Fruit fly (Drosophila melanogaster) whole organism, embryonic: ENCODE data around the gene CG17124.

Experiments used
- Atf6 ChIP-seq: fragments of 200-800 bp; sonication (Bioruptor generic); IDR thresholded peaks from 2 replicates; pipeline ENCODE4 v1.3.6; 2022; ENCODE audit warnings: missing biosample characterization, missing genetic modification characterization
- Bdp1 ChIP-seq: fragments of 200-800 bp; sonication (Bioruptor generic); optimal IDR thresholded peaks from 3 replicates; lab custom pipeline; 2016; ENCODE audit warnings: missing biosample characterization, missing genetic modification characterization
- CG10274 ChIP-seq: fragments of 200-800 bp; sonication (Bioruptor generic); optimal IDR thresholded peaks from 3 replicates; lab custom pipeline; 2017; ENCODE audit warnings: missing biosample characterization, mild to moderate bottlenecking, missing genetic modification characterization
- CG11398 ChIP-seq: fragments of 200-800 bp; sonication (Bioruptor generic); optimal IDR thresholded peaks from 2 replicates; lab custom pipeline; 2016; ENCODE audit warnings: missing biosample characterization, missing genetic modification characterization
- CG11560 ChIP-seq: fragments of 200-800 bp; sonication (Bioruptor generic); IDR thresholded peaks from 3 replicates; pipeline ENCODE4 v1.3.6; 2022; ENCODE audit warnings: missing biosample characterization, missing genetic modification characterization
- CG11696 ChIP-seq: fragments of 200-800 bp; sonication (Bioruptor generic); IDR thresholded peaks from 2 replicates; pipeline ENCODE4 v1.3.6; 2022; ENCODE audit warnings: missing biosample characterization, missing genetic modification characterization
- CG11723 ChIP-seq: fragments of 200-800 bp; sonication (Bioruptor generic); optimal IDR thresholded peaks from 2 replicates; lab custom pipeline; 2017; ENCODE audit warnings: missing biosample characterization, mild to moderate bottlenecking, missing genetic modification characterization
- CG13296 ChIP-seq: fragments of 200-800 bp; sonication (Bioruptor generic); optimal IDR thresholded peaks from 3 replicates; lab custom pipeline; 2018; ENCODE audit warnings: missing biosample characterization, mild to moderate bottlenecking, missing genetic modification characterization
- CG15011 ChIP-seq: fragments of 200-800 bp; sonication (Bioruptor generic); optimal IDR thresholded peaks from 3 replicates; lab custom pipeline; 2018; ENCODE audit warnings: missing biosample characterization, mild to moderate bottlenecking, missing genetic modification characterization
- CG1647 ChIP-seq: fragments of 200-800 bp; sonication (Bioruptor generic); optimal IDR thresholded peaks from 3 replicates; lab custom pipeline; 2016; ENCODE audit warnings: missing biosample characterization, missing genetic modification characterization
- CG17328 ChIP-seq: fragments of 200-800 bp; sonication (Bioruptor generic); IDR thresholded peaks from 2 replicates; pipeline ENCODE4 v1.3.6; 2022; ENCODE audit warnings: missing biosample characterization, missing genetic modification characterization
- CG18619 ChIP-seq: fragments of 200-800 bp; sonication (Bioruptor generic); optimal IDR thresholded peaks from 3 replicates; lab custom pipeline; 2017; ENCODE audit warnings: missing biosample characterization, mild to moderate bottlenecking, missing genetic modification characterization
- CG31388 ChIP-seq: fragments of 200-800 bp; sonication (Bioruptor generic); optimal IDR thresholded peaks from 2 replicates; lab custom pipeline; 2016; ENCODE audit warnings: missing biosample characterization, missing genetic modification characterization
- CG33213 ChIP-seq: fragments of 200-800 bp; sonication (Bioruptor generic); optimal IDR thresholded peaks from 3 replicates; lab custom pipeline; 2016; ENCODE audit warnings: missing biosample characterization, missing genetic modification characterization
- CG3407 ChIP-seq: fragments of 200-800 bp; sonication (Bioruptor generic); optimal IDR thresholded peaks from 2 replicates; lab custom pipeline; 2018; ENCODE audit warnings: missing biosample characterization, mild to moderate bottlenecking, missing genetic modification characterization
- CG43689 ChIP-seq: fragments of 200-800 bp; sonication (Bioruptor generic); IDR thresholded peaks from 2 replicates; pipeline ENCODE4 v1.3.6; 2022; ENCODE audit warnings: missing biosample characterization, missing genetic modification characterization
- CG5245 ChIP-seq: fragments of 200-800 bp; sonication (Bioruptor generic); optimal IDR thresholded peaks from 3 replicates; lab custom pipeline; 2016; ENCODE audit warnings: missing biosample characterization, missing genetic modification characterization
- CG6654 ChIP-seq: fragments of 200-800 bp; sonication (Bioruptor generic); optimal IDR thresholded peaks from 2 replicates; lab custom pipeline; 2017; ENCODE audit warnings: missing biosample characterization, mild to moderate bottlenecking, missing genetic modification characterization
- CG7987 ChIP-seq: fragments of 200-800 bp; sonication (Bioruptor generic); optimal IDR thresholded peaks from 2 replicates; lab custom pipeline; 2018; ENCODE audit warnings: missing biosample characterization, mild to moderate bottlenecking, missing genetic modification characterization, moderate library complexity
- Dip2 ChIP-seq: fragments of 200-800 bp; sonication (Bioruptor generic); IDR thresholded peaks from 2 replicates; pipeline ENCODE4 v1.3.6; 2022; ENCODE audit warnings: missing biosample characterization, missing genetic modification characterization
- E2f2 ChIP-seq: fragments of 200-800 bp; sonication (Bioruptor generic); IDR thresholded peaks from 2 replicates; pipeline ENCODE4 v1.3.6; 2022; ENCODE audit warnings: missing biosample characterization, missing genetic modification characterization
- Gug ChIP-seq: fragments of 200-800 bp; sonication (Bioruptor generic); IDR thresholded peaks from 4 replicates; pipeline ENCODE4 v1.3.6; 2022; ENCODE audit warnings: missing biosample characterization, missing genetic modification characterization
- HmgD ChIP-seq: fragments of 200-800 bp; sonication (Bioruptor generic); optimal IDR thresholded peaks from 3 replicates; lab custom pipeline; 2016; ENCODE audit warnings: missing biosample characterization, missing genetic modification characterization
- Mad ChIP-seq: fragments of 200-800 bp; sonication (Bioruptor generic); optimal IDR thresholded peaks from 2 replicates; lab custom pipeline; 2016; ENCODE audit warnings: missing biosample characterization, missing genetic modification characterization
- Meics ChIP-seq: fragments of 200-800 bp; sonication (Bioruptor generic); optimal IDR thresholded peaks from 2 replicates; lab custom pipeline; 2017; ENCODE audit warnings: missing biosample characterization, mild to moderate bottlenecking, missing genetic modification characterization
- Ptx1 ChIP-seq: fragments of 200-800 bp; sonication (Bioruptor generic); IDR thresholded peaks from 2 replicates; pipeline ENCODE4 v1.3.6; 2022; ENCODE audit warnings: missing biosample characterization, missing genetic modification characterization
- Spps ChIP-seq: fragments of 200-800 bp; sonication (Bioruptor generic); optimal IDR thresholded peaks from 2 replicates; lab custom pipeline; 2018; ENCODE audit warnings: missing biosample characterization, mild to moderate bottlenecking, missing genetic modification characterization
- TFAM ChIP-seq: fragments of 200-800 bp; sonication (Bioruptor generic); optimal IDR thresholded peaks from 2 replicates; lab custom pipeline; 2017; ENCODE audit warnings: missing biosample characterization, missing genetic modification characterization, inconsistent platforms
- caup ChIP-seq: fragments of 200-800 bp; sonication (Bioruptor generic); optimal IDR thresholded peaks from 3 replicates; lab custom pipeline; 2017; ENCODE audit warnings: missing biosample characterization, mild to moderate bottlenecking, missing genetic modification characterization, moderate library complexity; ENCODE audit not compliant: severe bottlenecking
- cwo ChIP-seq: fragments of 200-800 bp; sonication (Bioruptor generic); optimal IDR thresholded peaks from 3 replicates; lab custom pipeline; 2017; ENCODE audit warnings: missing biosample characterization, missing genetic modification characterization, mild to moderate bottlenecking, moderate library complexity, missing genetic modification reagents
- danr ChIP-seq: fragments of 200-800 bp; sonication (Bioruptor generic); IDR thresholded peaks from 2 replicates; pipeline ENCODE4 v1.3.6; 2022; ENCODE audit warnings: missing biosample characterization, missing genetic modification characterization
- dmrt11E ChIP-seq: fragments of 200-800 bp; sonication (Bioruptor generic); optimal IDR thresholded peaks from 3 replicates; lab custom pipeline; 2018; ENCODE audit warnings: missing biosample characterization, mild to moderate bottlenecking, missing genetic modification characterization, moderate library complexity
- eve ChIP-seq, 2 experiments: fragments of >200 bp; optimal IDR thresholded peaks; 2 replicates each; lab custom pipeline; 2017; ENCODE audit warnings: missing biosample characterization in 2 of 2, missing genetic modification characterization in 2 of 2
- fd102C ChIP-seq: fragments of 200-800 bp; sonication (Bioruptor generic); optimal IDR thresholded peaks from 2 replicates; lab custom pipeline; 2018; ENCODE audit warnings: missing biosample characterization, mild to moderate bottlenecking, missing genetic modification characterization, moderate library complexity
- fd3F ChIP-seq: fragments of 200-800 bp; sonication (Bioruptor generic); optimal IDR thresholded peaks from 2 replicates; lab custom pipeline; 2018; ENCODE audit warnings: missing biosample characterization, mild to moderate bottlenecking, missing genetic modification characterization, moderate library complexity
- fd64A ChIP-seq: fragments of 200-800 bp; sonication (Bioruptor generic); optimal IDR thresholded peaks from 3 replicates; lab custom pipeline; 2018; ENCODE audit warnings: missing biosample characterization, mild to moderate bottlenecking, missing genetic modification characterization
- gcm2 ChIP-seq: fragments of 200-800 bp; sonication (Bioruptor generic); optimal IDR thresholded peaks from 2 replicates; lab custom pipeline; 2016; ENCODE audit warnings: missing biosample characterization, missing genetic modification characterization
- gsb ChIP-seq: fragments of 200-800 bp; sonication (Bioruptor generic); IDR thresholded peaks from 2 replicates; pipeline ENCODE4 v1.3.6; 2022; ENCODE audit warnings: missing biosample characterization, missing genetic modification characterization
- jigr1 ChIP-seq: fragments of 200-800 bp; sonication (Bioruptor generic); IDR thresholded peaks from 3 replicates; pipeline ENCODE4 v1.3.6; 2022; ENCODE audit warnings: missing biosample characterization, missing genetic modification characterization
- jing ChIP-seq: fragments of 200-800 bp; sonication (Bioruptor generic); optimal IDR thresholded peaks from 2 replicates; lab custom pipeline; 2018; ENCODE audit warnings: missing biosample characterization, mild to moderate bottlenecking, missing genetic modification characterization
- kay ChIP-seq: fragments of 200-800 bp; sonication (Bioruptor generic); optimal IDR thresholded peaks from 2 replicates; lab custom pipeline; 2016; ENCODE audit warnings: missing biosample characterization, missing genetic modification characterization
- lmd ChIP-seq: fragments of 200-800 bp; sonication (Bioruptor generic); IDR thresholded peaks from 2 replicates; pipeline ENCODE4 v1.3.6; 2022; ENCODE audit warnings: missing biosample characterization, missing genetic modification characterization
- mirr ChIP-seq: fragments of 200-800 bp; sonication (Bioruptor generic); optimal IDR thresholded peaks from 3 replicates; lab custom pipeline; 2018; ENCODE audit warnings: missing biosample characterization, mild to moderate bottlenecking, missing genetic modification characterization
- nom ChIP-seq: fragments of 200-800 bp; sonication (Bioruptor generic); optimal IDR thresholded peaks from 2 replicates; lab custom pipeline; 2017; ENCODE audit warnings: missing biosample characterization, missing genetic modification characterization, mild to moderate bottlenecking, moderate library complexity, missing genetic modification reagents
- pfk ChIP-seq: fragments of 200-800 bp; sonication (Bioruptor generic); optimal IDR thresholded peaks from 2 replicates; lab custom pipeline; 2018; ENCODE audit warnings: missing biosample characterization, mild to moderate bottlenecking, missing genetic modification characterization, moderate library complexity
- pita ChIP-seq: fragments of 200-800 bp; sonication (Bioruptor generic); optimal IDR thresholded peaks from 2 replicates; lab custom pipeline; 2017; ENCODE audit warnings: missing biosample characterization, mild to moderate bottlenecking, missing genetic modification characterization
- repo ChIP-seq: fragments of 200-800 bp; sonication (Bioruptor generic); optimal IDR thresholded peaks from 2 replicates; lab custom pipeline; 2016; ENCODE audit warnings: missing biosample characterization, missing genetic modification characterization
- sd ChIP-seq: fragments of 200-800 bp; sonication (Bioruptor generic); optimal IDR thresholded peaks from 3 replicates; lab custom pipeline; 2018; ENCODE audit warnings: missing biosample characterization, mild to moderate bottlenecking, missing genetic modification characterization, moderate library complexity
- seq ChIP-seq: fragments of 200-800 bp; sonication (Bioruptor generic); IDR thresholded peaks from 2 replicates; pipeline ENCODE4 v1.3.6; 2022; ENCODE audit warnings: missing biosample characterization, missing genetic modification characterization
- shn ChIP-seq: fragments of 200-800 bp; sonication (Bioruptor generic); optimal IDR thresholded peaks from 3 replicates; lab custom pipeline; 2016; ENCODE audit warnings: missing biosample characterization, missing genetic modification characterization
- sisA ChIP-seq: fragments of 200-800 bp; sonication (Bioruptor generic); IDR thresholded peaks from 2 replicates; pipeline ENCODE4 v1.3.6; 2022; ENCODE audit warnings: missing biosample characterization, missing genetic modification characterization
- sug ChIP-seq: fragments of 200-800 bp; optimal IDR thresholded peaks from 2 replicates; lab custom pipeline; 2019; ENCODE audit warnings: missing biosample characterization, mild to moderate bottlenecking, missing genetic modification characterization, moderate library complexity
- vvl ChIP-seq: fragments of 200-800 bp; sonication (Bioruptor generic); IDR thresholded peaks from 2 replicates; pipeline ENCODE4 v1.3.6; 2022; ENCODE audit warnings: missing biosample characterization, missing genetic modification characterization

The CG17124 gene

dm6 chr2L:10756049-10756448, at the start of gene CG17124 (continued):
- TF ChIP-seq caup (GFP tag; lab: Kevin White, UChicago) (peak; percentile 60), CG5245 (no peak), fd64A (peak; percentile 39), kay (GFP tag; lab: Kevin White, UChicago) (no peak), Mad (peak; percentile 22), pfk (GFP tag; lab: Kevin White, UChicago) (no peak), CG33213 (GFP tag; lab: Kevin White, UChicago) (no peak), eve (GFP tag; optimal IDR thresholded peaks at IDR 0.05; lab: Kevin White, UChicago) (no peak), CG10274 (GFP tag; lab: Kevin White, UChicago) (no peak), CG43689 (GFP tag; lab: Robert Waterston, UW) (no peak), vvl (GFP tag; lab: Robert Waterston, UW) (peak; percentile 71; the same call in 1 of the 2 replicates), E2f2 (GFP tag; lab: Robert Waterston, UW) (no peak), seq (GFP tag; lab: Robert Waterston, UW) (no peak), Ptx1 (GFP tag; lab: Robert Waterston, UW) (no peak), Bdp1 (GFP tag; lab: Kevin White, UChicago) (no peak), CG3407 (GFP tag; lab: Kevin White, UChicago) (no peak), CG7987 (peak; percentile 67), CG6654 (GFP tag; lab: Kevin White, UChicago) (no peak), danr (GFP tag; lab: Robert Waterston, UW) (no peak), CG11560 (tag; lab: Robert Waterston, UW) (no peak), CG18619 (GFP tag; lab: Kevin White, UChicago) (no peak), sug (tag; lab: Kevin White, UChicago) (peak; percentile 15), sisA (no peak), Gug (GFP tag; lab: Robert Waterston, UW) (no peak), pita (GFP tag; lab: Kevin White, UChicago) (no peak), CG11696 (GFP tag; lab: Robert Waterston, UW) (no peak), mirr (GFP tag; lab: Kevin White, UChicago) (peak; percentile 45), jigr1 (GFP tag; lab: Robert Waterston, UW) (no peak), CG11723 (GFP tag; lab: Kevin White, UChicago) (no peak), HmgD (GFP tag; lab: Kevin White, UChicago) (no peak), Spps (tag; lab: Kevin White, UChicago) (no peak), sd (peak; percentile 30), fd3F (GFP tag; lab: Kevin White, UChicago) (no peak), repo (peak; percentile 35), fd102C (GFP tag; lab: Kevin White, UChicago) (no peak), CG1647 (GFP tag; lab: Kevin White, UChicago) (no peak), Meics (GFP tag; lab: Kevin White, UChicago) (peak; percentile 43), Dip2 (GFP tag; lab: Robert Waterston, UW) (no peak), CG13296 (GFP tag; lab: Kevin White, UChicago) (peak; percentile 24), CG11398 (GFP tag; lab: Kevin White, UChicago) (peak; percentile 9), CG15011 (GFP tag; lab: Kevin White, UChicago) (no peak), gcm2 (no peak), jing (GFP tag; lab: Kevin White, UChicago) (no peak), CG17328 (GFP tag; lab: Robert Waterston, UW) (no peak), CG31388 (GFP tag; lab: Kevin White, UChicago) (no peak), lmd (GFP tag; lab: Robert Waterston, UW) (no peak), TFAM (GFP tag; lab: Kevin White, UChicago) (no peak), gsb (GFP tag; lab: Robert Waterston, UW) (0 out of 2 replicates have a peak, but pooled peaks have one; percentile 31), cwo (no peak), nom (GFP tag; lab: Kevin White, UChicago) (peak; percentile 73), dmrt11E (tag; lab: Kevin White, UChicago) (no peak), shn (GFP tag; lab: Kevin White, UChicago) (no peak), Atf6 (GFP tag; lab: Robert Waterston, UW) (peak; percentile 63)
